Fruit fly (Drosophila melanogaster): Measurements from ENCODE around the gene Sol1.

dm6 chr3R:12433764-12434163 lies 47.7 kb downstream of the Sol1 start, which contains the start of the genes Aos1 and Srlp:
- no peak for TF ChIP-seq insv (optimal IDR thresholded peaks at IDR 0.05)
- TF ChIP-seq h (optimal IDR thresholded peaks at IDR 0.05), result no peak
- no peak for TF ChIP-seq psq (optimal IDR thresholded peaks at IDR 0.05)
- TF ChIP-seq ttk (optimal IDR thresholded peaks at IDR 0.05), result no peak

Data from Kc167 (cell line).